Worm (Caenorhabditis elegans): Measurements from ENCODE around the gene rars-2.

rars-2 gene

DNA sequence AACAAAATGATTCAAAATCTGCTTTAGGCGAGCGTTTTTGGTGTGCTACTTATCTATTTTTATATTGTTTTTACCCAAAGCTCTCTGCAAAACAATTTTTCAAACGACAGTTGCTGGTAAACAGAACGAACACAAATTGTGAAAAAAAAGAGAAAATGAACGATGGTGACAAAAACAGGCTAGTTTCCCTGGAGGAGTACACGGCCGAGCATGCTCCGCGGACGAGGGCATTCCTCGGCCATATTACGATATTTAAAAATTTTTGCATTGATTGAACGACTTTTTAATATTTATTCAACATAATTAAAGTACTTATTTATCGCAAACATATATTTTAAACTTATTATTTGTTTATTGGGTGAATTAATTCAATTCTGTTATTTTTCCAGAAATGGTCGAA is 27.9 kb upstream of the rars-2 start, which contains the start of the genes tpp-2 and rbbp-5 (continued):
- TF ChIP-seq nhr-76 (tag; optimal IDR thresholded peaks at IDR 0.05) (no peak), C04F5.9 (tag; optimal IDR thresholded peaks at IDR 0.05) (peak; percentile 50), C16A3.4 (tag; optimal IDR thresholded peaks at IDR 0.05) (peak; percentile 32), elt-3 (tag; optimal IDR thresholded peaks at IDR 0.05) (peak in 1 of 6 experiments; percentile 0), C34B4.2 (tag; optimal IDR thresholded peaks at IDR 0.05) (no peak), ztf-11 (tag; optimal IDR thresholded peaks at IDR 0.05) (peak in 1 of 2 experiments; percentile 82), lir-3 (tag; optimal IDR thresholded peaks at IDR 0.05; ENCODE audit: poor library complexity) (peak; percentile 89), ceh-90 (tag; optimal IDR thresholded peaks at IDR 0.05) (peak; percentile 80), nhr-85 (tag) (peak; percentile 82), fkh-8 (tag; optimal IDR thresholded peaks at IDR 0.05) (peak; percentile 53), irx-1 (tag; optimal IDR thresholded peaks at IDR 0.05) (peak; percentile 58), nhr-12 (tag; optimal IDR thresholded peaks at IDR 0.05) (no peak), hlh-17 (GFP tag; optimal IDR thresholded peaks at IDR 0.05; ENCODE audit: borderline replicate concordance) (no peak)

DNA sequence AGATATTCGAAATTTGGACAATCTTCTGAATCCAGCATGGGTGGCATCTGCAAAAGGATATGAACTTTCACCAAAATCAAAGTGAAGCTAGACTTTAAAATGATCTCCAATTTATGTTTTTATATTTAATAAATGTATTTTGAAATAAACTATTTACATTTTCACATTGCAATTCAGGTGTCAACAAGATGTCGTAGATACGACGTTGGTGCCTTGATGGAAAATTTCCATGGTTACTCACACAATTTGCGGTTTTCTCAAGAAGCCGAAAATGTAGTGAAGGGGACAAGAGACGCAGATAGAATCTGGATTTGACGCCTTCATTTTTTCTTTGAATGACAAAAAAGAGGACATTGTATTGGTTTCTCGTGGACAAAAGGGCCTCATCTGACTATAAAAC is 25.9 kb upstream of the rars-2 start, which contains the start of gene rgs-3:
Gene rgs-3, plus strand, starts transcription at position 301 of the 400 bp plus-strand sequence.
- TF ChIP-seq tlp-1 (tag; optimal IDR thresholded peaks at IDR 0.05) (no peak), ces-1 (GFP tag; optimal IDR thresholded peaks at IDR 0.05) (no peak), nhr-12 (tag; optimal IDR thresholded peaks at IDR 0.05) (no peak), ceh-8 (GFP tag; optimal IDR thresholded peaks at IDR 0.05) (no peak), elt-2 (tag; optimal IDR thresholded peaks at IDR 0.05) (no peak), lin-15B (tag; optimal IDR thresholded peaks at IDR 0.05) (no peak), hlh-4 (tag; optimal IDR thresholded peaks at IDR 0.05) (no peak)

DNA sequence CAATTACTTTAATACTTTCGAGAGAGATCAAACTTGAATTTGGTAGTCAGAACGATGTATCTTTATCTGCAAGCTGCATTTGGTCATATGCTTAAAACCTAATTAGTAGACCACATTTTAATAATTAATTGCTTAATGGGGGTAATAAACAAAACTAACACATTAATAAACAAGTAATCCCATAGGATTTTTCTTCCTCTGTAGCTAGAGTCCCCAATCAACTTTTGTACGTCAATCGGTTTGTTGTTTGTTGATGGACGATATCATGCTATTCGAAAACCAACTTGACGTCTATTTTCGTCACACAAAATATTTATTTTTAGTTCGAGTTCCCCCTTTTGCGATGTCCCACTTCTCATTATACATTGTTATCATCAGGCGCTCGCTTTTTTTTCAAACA is 23.9 kb upstream of the rars-2 start:
- TF ChIP-seq nhr-77 (tag; optimal IDR thresholded peaks at IDR 0.05) (no peak), ceh-8 (GFP tag; optimal IDR thresholded peaks at IDR 0.05) (peak; percentile 96), mef-2 (tag; optimal IDR thresholded peaks at IDR 0.05) (no peak)

DNA sequence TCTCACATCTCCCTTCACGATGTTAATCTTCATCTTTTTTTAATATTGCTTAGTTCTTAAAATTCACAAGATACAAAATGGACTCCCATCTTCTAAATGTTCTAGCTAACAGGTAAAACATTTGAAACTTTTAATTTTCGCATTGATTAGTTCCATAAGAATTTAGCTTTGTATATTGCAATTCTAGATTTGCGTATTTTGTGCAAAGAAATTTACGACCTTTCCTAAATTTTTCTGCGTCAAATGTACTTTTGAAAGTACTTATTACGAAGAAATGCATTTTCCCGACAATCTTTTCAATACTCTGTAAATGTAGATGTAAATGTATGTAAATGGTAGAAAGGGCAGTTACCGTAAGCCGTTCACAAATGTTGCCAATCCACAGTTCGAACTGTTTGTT is 21.4 kb upstream of the rars-2 start:
- no peak for TF ChIP-seq efl-1 (optimal IDR thresholded peaks at IDR 0.05)
- peak in 1 of 2 experiments; percentile 55 for TF ChIP-seq efl-1 (GFP tag; optimal IDR thresholded peaks at IDR 0.05 in 1 of 2)
- no peak for TF ChIP-seq egl-27 (tag; optimal IDR thresholded peaks at IDR 0.05)

DNA sequence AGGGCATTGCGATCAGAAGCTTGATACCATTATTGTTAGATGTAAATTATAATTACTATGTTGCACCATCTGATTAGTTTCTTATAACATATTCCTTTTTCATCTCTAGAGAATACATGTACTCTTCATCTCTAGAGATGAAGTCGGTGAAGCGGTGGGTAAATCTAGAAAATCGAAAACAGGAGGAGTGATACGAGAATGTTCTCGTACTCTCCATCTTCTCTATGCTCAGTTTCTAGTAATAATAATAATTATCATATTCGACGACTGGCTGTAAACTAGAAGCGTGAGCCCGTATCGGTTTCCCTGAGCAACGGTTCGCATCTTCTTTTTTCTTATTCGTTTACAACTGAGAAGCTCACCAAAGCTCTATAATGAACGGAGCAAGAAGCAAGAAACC is 17.6 kb upstream of the rars-2 start:
- TF ChIP-seq egl-13 (tag; optimal IDR thresholded peaks at IDR 0.05) = no peak
- peak; percentile 16 for TF ChIP-seq fkh-10 (GFP tag; optimal IDR thresholded peaks at IDR 0.05)
- TF ChIP-seq swsn-7 (tag; optimal IDR thresholded peaks at IDR 0.05) = no peak
- no peak for TF ChIP-seq lsy-2 (tag; optimal IDR thresholded peaks at IDR 0.05)
- TF ChIP-seq ztf-4 (tag; optimal IDR thresholded peaks at IDR 0.05) = no peak
- no peak for TF ChIP-seq unc-86 (tag; optimal IDR thresholded peaks at IDR 0.05)
- no peak for TF ChIP-seq tbx-2 (tag; optimal IDR thresholded peaks at IDR 0.05)
- no peak for TF ChIP-seq dpl-1 (GFP tag; optimal IDR thresholded peaks at IDR 0.05)
- peak; percentile 15 for TF ChIP-seq nhr-47 (tag; optimal IDR thresholded peaks at IDR 0.05)
- TF ChIP-seq fkh-8 (tag; optimal IDR thresholded peaks at IDR 0.05) = peak; percentile 70
- no peak for TF ChIP-seq nhr-28 (tag; optimal IDR thresholded peaks at IDR 0.05)
- no peak for TF ChIP-seq aly-2 (tag; optimal IDR thresholded peaks at IDR 0.05)
- TF ChIP-seq nhr-20 (tag; optimal IDR thresholded peaks at IDR 0.05) = peak; percentile 10
- TF ChIP-seq lin-39 (tag; optimal IDR thresholded peaks at IDR 0.05) = no peak
- no peak for TF ChIP-seq nhr-12 (tag; optimal IDR thresholded peaks at IDR 0.05)
- peak; percentile 17 for TF ChIP-seq pax-3 (tag; optimal IDR thresholded peaks at IDR 0.05)
- TF ChIP-seq nhr-71 (tag; optimal IDR thresholded peaks at IDR 0.05) = peak; percentile 34
- no peak for TF ChIP-seq nhr-90 (tag; optimal IDR thresholded peaks at IDR 0.05; ENCODE audit: poor library complexity)
- no peak for TF ChIP-seq elt-2 (tag; optimal IDR thresholded peaks at IDR 0.05)
- no peak for TF ChIP-seq irx-1 (tag; optimal IDR thresholded peaks at IDR 0.05)
- TF ChIP-seq unc-62 (GFP tag; optimal IDR thresholded peaks at IDR 0.05) = no peak
- TF ChIP-seq aha-1 (tag; optimal IDR thresholded peaks at IDR 0.05) = no peak

Data from whole organism, L1 larva.